Worm (Caenorhabditis elegans) whole organism, L4 larva: ENCODE measurements around the gene pmt-1.

Experiments
- Y105C5A.15 ChIP-seq: fragments of 200-800 bp; sonication (Bioruptor generic); IDR thresholded peaks from 2 replicates; pipeline ENCODE4 v1.3.6; 2022; ENCODE audit warnings: missing genetic modification characterization, missing compliant biosample characterization
- ama-1 ChIP-seq: fragments of 150-350 bp; optimal IDR thresholded peaks from 2 replicates; lab custom pipeline; 2014; ENCODE audit warnings: inconsistent platforms, mixed read lengths
- egl-27 ChIP-seq: sonication (generic microtip); optimal IDR thresholded peaks from 3 replicates; lab custom pipeline; 2017; ENCODE audit warnings: missing biosample characterization, missing genetic modification reagents, missing genetic modification characterization
- lin-13 ChIP-seq: fragments of 150-350 bp; optimal IDR thresholded peaks from 2 replicates; lab custom pipeline; 2014; ENCODE audit warnings: missing biosample characterization, missing genetic modification reagents, missing genetic modification characterization
- lsy-2 ChIP-seq, 2 experiments: fragments of 150-350 bp in 1 of 2; sonication (generic microtip) in 1 of 2; optimal IDR thresholded peaks; 2 replicates each; lab custom pipeline; 2014 to 2017; ENCODE audit warnings: missing biosample characterization in 2 of 2, missing genetic modification characterization in 2 of 2
- nhr-25 ChIP-seq: sonication (generic microtip); optimal IDR thresholded peaks from 2 replicates; lab custom pipeline; 2017; ENCODE audit warnings: missing genetic modification characterization, mild to moderate bottlenecking, missing compliant biosample characterization, antibody characterized with exemption, moderate library complexity, borderline replicate concordance; ENCODE audit not compliant: insufficient read depth
- nhr-76 ChIP-seq: fragments of 150-350 bp; optimal IDR thresholded peaks from 2 replicates; lab custom pipeline; 2014; ENCODE audit warnings: missing biosample characterization, missing genetic modification characterization
- pha-4 ChIP-seq, 2 experiments: fragments of 150-350 bp in 1 of 2; fragments of 200-800 bp in 1 of 2; sonication (Bioruptor generic) in 1 of 2; IDR thresholded peaks in 1 of 2; optimal IDR thresholded peaks in 1 of 2; 2 replicates each; pipeline versions ENCODE4 v1.3.6 to Lab custom; 2014 to 2022; ENCODE audit warnings: missing genetic modification characterization in 2 of 2, missing genetic modification reagents in 2 of 2, missing biosample characterization in 1 of 2, missing compliant biosample characterization in 1 of 2
- spr-1 ChIP-seq: sonication (generic microtip); optimal IDR thresholded peaks from 2 replicates; lab custom pipeline; 2016; ENCODE audit warnings: mild to moderate bottlenecking, missing genetic modification characterization, missing compliant biosample characterization

DNA sequence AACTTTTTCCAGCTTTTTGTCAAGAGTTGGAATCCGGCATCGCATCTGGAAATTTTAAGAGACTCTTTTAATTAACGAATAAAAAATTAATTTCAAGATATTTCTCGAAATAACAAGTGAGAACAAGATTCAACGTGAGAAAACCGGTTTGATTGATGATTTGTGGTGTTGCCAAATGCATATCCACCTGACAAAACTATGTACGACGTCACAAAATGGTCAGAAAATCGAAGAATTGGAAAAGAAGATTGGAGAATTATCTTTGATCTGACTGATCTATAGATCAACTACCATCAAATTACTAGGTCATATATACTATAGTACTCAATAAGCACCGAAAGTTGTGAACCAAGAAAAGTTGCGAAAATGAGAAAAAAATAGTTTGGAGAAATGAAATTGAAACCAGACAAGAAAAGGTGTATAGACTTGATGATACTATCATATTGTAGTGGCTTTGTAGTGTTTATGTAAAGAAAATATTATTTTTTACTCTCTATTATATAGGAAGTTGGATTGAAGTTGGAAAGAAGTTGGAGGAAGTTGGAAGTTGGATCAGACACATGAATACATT, 35.4 kb downstream of the pmt-1 start, which contains the start of gene ptr-6:
- TF ChIP-seq spr-1 (tag; lab: Kevin White, UChicago) (no peak), egl-27 (tag; lab: Kevin White, UChicago) (no peak), nhr-76 (no peak), lsy-2 (tag; optimal IDR thresholded peaks at IDR 0.05; lab: Kevin White, UChicago) (no peak), pha-4 (GFP tag; IDR thresholded peaks at IDR 0.05; lab: Robert Waterston, UW) (no peak), pha-4 (tag; optimal IDR thresholded peaks at IDR 0.05; lab: Kevin White, UChicago) (no peak), lin-13 (GFP tag; lab: Kevin White, UChicago) (no peak), nhr-25 (tag; lab: Kevin White, UChicago) (no peak), ama-1 (lab: Kevin White, UChicago) (no peak), Y105C5A.15 (GFP tag; lab: Robert Waterston, UW) (no peak)
